Worm (Caenorhabditis elegans) whole organism, L4 larva: ENCODE results near the gene lys-10.

Experiments
- F10B5.3 ChIP-seq: sonication (generic microtip); optimal IDR thresholded peaks from 2 replicates; lab custom pipeline; 2016; ENCODE audit warnings: mild to moderate bottlenecking, missing genetic modification characterization, missing compliant biosample characterization
- F26F4.8 ChIP-seq: fragments of 200-800 bp; sonication (Bioruptor generic); conservative IDR thresholded peaks from 2 replicates; pipeline ENCODE4 v1.3.6; 2022; ENCODE audit warnings: missing genetic modification characterization, missing compliant biosample characterization
- Y105C5A.15 ChIP-seq: fragments of 200-800 bp; sonication (Bioruptor generic); IDR thresholded peaks from 2 replicates; pipeline ENCODE4 v1.3.6; 2022; ENCODE audit warnings: missing genetic modification characterization, missing compliant biosample characterization
- ZK337.2 ChIP-seq: fragments of 200-800 bp; sonication (Bioruptor generic); IDR thresholded peaks from 2 replicates; pipeline ENCODE4 v1.3.6; 2022; ENCODE audit warnings: missing genetic modification reagents, missing genetic modification characterization, missing compliant biosample characterization
- aha-1 ChIP-seq: fragments of 150-350 bp; peaks from one replicate; lab custom pipeline; 2014; ENCODE audit warnings: missing biosample characterization, missing genetic modification characterization
- aly-2 ChIP-seq: sonication (generic microtip); optimal IDR thresholded peaks from 2 replicates; lab custom pipeline; 2018; ENCODE audit warnings: missing biosample characterization, missing genetic modification characterization
- arid-1 ChIP-seq: fragments of 200-800 bp; sonication (Bioruptor generic); conservative IDR thresholded peaks from 2 replicates; pipeline ENCODE4 v1.3.6; 2022; ENCODE audit warnings: missing genetic modification reagents, missing genetic modification characterization, missing compliant biosample characterization
- ceh-62 ChIP-seq: sonication (generic microtip); optimal IDR thresholded peaks from 2 replicates; lab custom pipeline; 2017; ENCODE audit warnings: missing biosample characterization, missing genetic modification characterization
- ceh-82 ChIP-seq: sonication (generic microtip); optimal IDR thresholded peaks from 2 replicates; lab custom pipeline; 2017; ENCODE audit warnings: missing biosample characterization, missing genetic modification characterization
- cey-2 ChIP-seq: sonication (generic microtip); optimal IDR thresholded peaks from 3 replicates; lab custom pipeline; 2017; ENCODE audit warnings: missing genetic modification characterization, mild to moderate bottlenecking, missing compliant biosample characterization, antibody characterized with exemption, borderline replicate concordance; ENCODE audit not compliant: insufficient read depth
- daf-12 ChIP-seq: fragments of 150-350 bp; optimal IDR thresholded peaks from 2 replicates; lab custom pipeline; 2014; ENCODE audit warnings: missing biosample characterization, missing genetic modification reagents, missing genetic modification characterization
- daf-19 ChIP-seq: fragments of 200-800 bp; sonication (Bioruptor generic); conservative IDR thresholded peaks from 2 replicates; pipeline ENCODE4 v1.3.6; 2022; ENCODE audit warnings: missing genetic modification characterization, missing compliant biosample characterization
- dmd-6 ChIP-seq: fragments of 200-800 bp; sonication (Bioruptor generic); IDR thresholded peaks from 2 replicates; pipeline ENCODE4 v1.3.6; 2022; ENCODE audit warnings: missing genetic modification reagents, missing genetic modification characterization, missing compliant biosample characterization
- dmd-9 ChIP-seq: fragments of 200-800 bp; sonication (Bioruptor generic); IDR thresholded peaks from 2 replicates; pipeline ENCODE4 v1.3.6; 2022; ENCODE audit warnings: missing genetic modification reagents, missing genetic modification characterization, missing compliant biosample characterization
- dpl-1 ChIP-seq: fragments of 150-350 bp; optimal IDR thresholded peaks from 2 replicates; lab custom pipeline; 2014; ENCODE audit warnings: missing biosample characterization, missing genetic modification reagents, missing genetic modification characterization
- duxl-1 ChIP-seq: sonication (generic microtip); optimal IDR thresholded peaks from 2 replicates; lab custom pipeline; 2016; ENCODE audit warnings: mild to moderate bottlenecking, missing genetic modification characterization, moderate library complexity, missing compliant biosample characterization; ENCODE audit not compliant: poor library complexity
- egl-27 ChIP-seq: sonication (generic microtip); optimal IDR thresholded peaks from 3 replicates; lab custom pipeline; 2017; ENCODE audit warnings: missing biosample characterization, missing genetic modification reagents, missing genetic modification characterization
- fkh-10 ChIP-seq: fragments of 150-350 bp; optimal IDR thresholded peaks from 2 replicates; lab custom pipeline; 2014; ENCODE audit warnings: missing biosample characterization, missing genetic modification reagents, missing genetic modification characterization
- fos-1 ChIP-seq: fragments of 150-350 bp; optimal IDR thresholded peaks from 2 replicates; lab custom pipeline; 2014; ENCODE audit warnings: missing biosample characterization, missing genetic modification characterization
- hlh-11 ChIP-seq: fragments of 200-800 bp; sonication (Bioruptor generic); optimal IDR thresholded peaks from 2 replicates; lab custom pipeline; 2018; ENCODE audit warnings: mild to moderate bottlenecking, missing genetic modification characterization, missing compliant biosample characterization
- hmg-1.1 ChIP-seq: fragments of 200-800 bp; sonication (Bioruptor generic); IDR thresholded peaks from 2 replicates; pipeline ENCODE4 v1.3.6; 2022; ENCODE audit warnings: missing genetic modification reagents, missing genetic modification characterization, missing compliant biosample characterization
- lin-13 ChIP-seq: fragments of 150-350 bp; optimal IDR thresholded peaks from 2 replicates; lab custom pipeline; 2014; ENCODE audit warnings: missing biosample characterization, missing genetic modification reagents, missing genetic modification characterization
- lin-38 ChIP-seq: fragments of 200-800 bp; sonication (Bioruptor generic); IDR thresholded peaks from 2 replicates; pipeline ENCODE4 v1.3.6; 2022; ENCODE audit warnings: missing genetic modification reagents, missing genetic modification characterization, missing compliant biosample characterization
- mdl-1 ChIP-seq, 2 experiments: fragments of 150-350 bp in 1 of 2; sonication (generic microtip) in 1 of 2; optimal IDR thresholded peaks; 2 replicates each; lab custom pipeline; 2014 to 2017; ENCODE audit warnings: missing biosample characterization in 2 of 2, missing genetic modification characterization in 2 of 2
- mep-1 ChIP-seq: fragments of 150-350 bp; sonication (generic microtip); optimal IDR thresholded peaks from 3 replicates; lab custom pipeline; 2014; ENCODE audit warnings: missing biosample characterization, missing genetic modification characterization
- mes-2 ChIP-seq: sonication (generic microtip); optimal IDR thresholded peaks from 2 replicates; lab custom pipeline; 2016; ENCODE audit warnings: missing genotype, mild to moderate bottlenecking, missing genetic modification characterization, missing compliant biosample characterization; ENCODE audit not compliant: poor library complexity, severe bottlenecking
- mxl-3 ChIP-seq: fragments of 200-800 bp; sonication (Bioruptor generic); optimal IDR thresholded peaks from 2 replicates; lab custom pipeline; 2018; ENCODE audit warnings: mild to moderate bottlenecking, missing genetic modification characterization, missing compliant biosample characterization
- nhr-102 ChIP-seq: sonication (generic microtip); optimal IDR thresholded peaks from 2 replicates; lab custom pipeline; 2016; ENCODE audit warnings: mild to moderate bottlenecking, missing genetic modification characterization, moderate library complexity, missing compliant biosample characterization
- nhr-11 ChIP-seq: fragments of 150-350 bp; optimal IDR thresholded peaks from 2 replicates; lab custom pipeline; 2014; ENCODE audit warnings: missing biosample characterization, missing genetic modification characterization
- nhr-111 ChIP-seq: fragments of 200-800 bp; sonication (Bioruptor generic); optimal IDR thresholded peaks from 2 replicates; lab custom pipeline; 2018; ENCODE audit warnings: mild to moderate bottlenecking, missing genetic modification characterization, missing compliant biosample characterization
- nhr-237 ChIP-seq: sonication (generic microtip); optimal IDR thresholded peaks from 2 replicates; lab custom pipeline; 2017; ENCODE audit warnings: missing biosample characterization, missing genetic modification characterization
- nhr-25 ChIP-seq: sonication (generic microtip); optimal IDR thresholded peaks from 2 replicates; lab custom pipeline; 2017; ENCODE audit warnings: missing genetic modification characterization, mild to moderate bottlenecking, missing compliant biosample characterization, antibody characterized with exemption, moderate library complexity, borderline replicate concordance; ENCODE audit not compliant: insufficient read depth
- nhr-28 ChIP-seq: fragments of 150-350 bp; optimal IDR thresholded peaks from 2 replicates; lab custom pipeline; 2014; ENCODE audit warnings: missing biosample characterization, missing genetic modification characterization
- nhr-6 ChIP-seq: fragments of 150-350 bp; optimal IDR thresholded peaks from 2 replicates; lab custom pipeline; 2014; ENCODE audit warnings: missing biosample characterization, missing genetic modification characterization
- nhr-77 ChIP-seq: fragments of 150-350 bp; optimal IDR thresholded peaks from 2 replicates; lab custom pipeline; 2014; ENCODE audit warnings: missing biosample characterization, missing genetic modification characterization
- pha-4 ChIP-seq, 2 experiments: fragments of 150-350 bp in 1 of 2; fragments of 200-800 bp in 1 of 2; sonication (Bioruptor generic) in 1 of 2; IDR thresholded peaks in 1 of 2; optimal IDR thresholded peaks in 1 of 2; 2 replicates each; pipeline versions ENCODE4 v1.3.6 to Lab custom; 2014 to 2022; ENCODE audit warnings: missing genetic modification characterization in 2 of 2, missing genetic modification reagents in 2 of 2, missing biosample characterization in 1 of 2, missing compliant biosample characterization in 1 of 2
- php-3 ChIP-seq: fragments of 200-800 bp; sonication (Bioruptor generic); IDR thresholded peaks from 2 replicates; pipeline ENCODE4 v1.3.6; 2022; ENCODE audit warnings: missing genetic modification reagents, missing genetic modification characterization, missing compliant biosample characterization
- set-16 ChIP-seq: fragments of 200-800 bp; sonication (Bioruptor generic); IDR thresholded peaks from 2 replicates; pipeline ENCODE4 v1.3.6; 2022; ENCODE audit warnings: missing genetic modification reagents, missing genetic modification characterization, missing compliant biosample characterization
- tag-97 ChIP-seq: fragments of 200-800 bp; sonication (Bioruptor generic); IDR thresholded peaks from 2 replicates; pipeline ENCODE4 v1.3.6; 2022; ENCODE audit warnings: missing genetic modification characterization, missing compliant biosample characterization
- tra-1 ChIP-seq: fragments of 200-800 bp; sonication (Bioruptor generic); IDR thresholded peaks from 2 replicates; pipeline ENCODE4 v1.3.6; 2022; ENCODE audit warnings: missing genetic modification reagents, missing genetic modification characterization, missing compliant biosample characterization
- unc-130 ChIP-seq: sonication (generic microtip); optimal IDR thresholded peaks from 2 replicates; lab custom pipeline; 2016; ENCODE audit warnings: missing genetic modification reagents, missing genetic modification characterization, missing compliant biosample characterization
- unc-39 ChIP-seq: sonication (generic microtip); optimal IDR thresholded peaks from 2 replicates; lab custom pipeline; 2017; ENCODE audit warnings: missing biosample characterization, missing genetic modification characterization
- vab-7 ChIP-seq: fragments of 200-800 bp; sonication (Bioruptor generic); IDR thresholded peaks from 2 replicates; pipeline ENCODE4 v1.3.6; 2022; ENCODE audit warnings: missing genetic modification reagents, missing genetic modification characterization, missing compliant biosample characterization
- zag-1 ChIP-seq: fragments of 150-350 bp; optimal IDR thresholded peaks from 2 replicates; lab custom pipeline; 2014; ENCODE audit warnings: missing biosample characterization, missing genetic modification characterization
- zfp-3 ChIP-seq: fragments of 200-800 bp; sonication (Bioruptor generic); conservative IDR thresholded peaks from 2 replicates; pipeline ENCODE4 v1.3.6; 2022; ENCODE audit warnings: missing genetic modification reagents, missing genetic modification characterization, missing compliant biosample characterization
- ztf-11 ChIP-seq: fragments of 150-350 bp; optimal IDR thresholded peaks from 2 replicates; lab custom pipeline; 2014; ENCODE audit warnings: missing biosample characterization, missing genetic modification characterization
- ztf-7 ChIP-seq: fragments of 150-350 bp; optimal IDR thresholded peaks from 2 replicates; lab custom pipeline; 2014; ENCODE audit warnings: missing biosample characterization, missing genetic modification characterization

Gene lys-10

ce11 chrIV:8299636-8300035 lies 33.0 kb upstream of the lys-10 start, which contains the start of gene F35H10.6:
F35H10.6 (plus strand) TSS chrIV:8299936.
- no peak for TF ChIP-seq aha-1
- TF ChIP-seq duxl-1 (tag; lab: Kevin White, UChicago): no peak
- TF ChIP-seq ceh-62: no peak
- no peak for TF ChIP-seq fos-1
- no peak for TF ChIP-seq Y105C5A.15 (GFP tag; lab: Robert Waterston, UW)
- TF ChIP-seq nhr-237 (tag; lab: Kevin White, UChicago): no peak
- TF ChIP-seq arid-1 (GFP tag; lab: Robert Waterston, UW): no peak
- no peak for TF ChIP-seq F26F4.8 (GFP tag; lab: Robert Waterston, UW)
- no peak for TF ChIP-seq fkh-10 (GFP tag; lab: Kevin White, UChicago)
- no peak for TF ChIP-seq nhr-28
- TF ChIP-seq dmd-6 (GFP tag; lab: Robert Waterston, UW): no peak
- no peak for TF ChIP-seq unc-39 (tag; lab: Kevin White, UChicago)
- TF ChIP-seq egl-27 (tag; lab: Kevin White, UChicago): no peak
- TF ChIP-seq unc-130 (GFP tag; lab: Kevin White, UChicago): no peak
- no peak for TF ChIP-seq F10B5.3
- TF ChIP-seq pha-4 (GFP tag; IDR thresholded peaks at IDR 0.05; lab: Robert Waterston, UW): no peak
- no peak for TF ChIP-seq pha-4 (tag; optimal IDR thresholded peaks at IDR 0.05; lab: Kevin White, UChicago)
- TF ChIP-seq zag-1 (tag; lab: Kevin White, UChicago): no peak
- no peak for TF ChIP-seq vab-7

- 0 out of 2 replicates have a peak, but pooled peaks have one; percentile 8 for TF ChIP-seq lin-38 (GFP tag; lab: Robert Waterston, UW)
- TF ChIP-seq nhr-111 (GFP tag; lab: Kevin White, UChicago): no peak
These were observed 32.2 kb upstream of the lys-10 start, which contains the start of gene F35H10.5 for ce11 chrIV:8300468-8300867. F35H10.5 (plus strand) TSS chrIV:8300768.

- no peak for TF ChIP-seq unc-39 (tag; lab: Kevin White, UChicago)
- TF ChIP-seq mes-2: no peak
- no peak for TF ChIP-seq ztf-7 (tag; lab: Kevin White, UChicago)
- TF ChIP-seq mxl-3: peak; percentile 62
- TF ChIP-seq php-3: no peak
- no peak for TF ChIP-seq nhr-77 (tag; lab: Kevin White, UChicago)
- TF ChIP-seq set-16 (GFP tag; lab: Robert Waterston, UW): no peak
- no peak for TF ChIP-seq dpl-1 (GFP tag; lab: Kevin White, UChicago)
- TF ChIP-seq hlh-11 (tag; lab: Kevin White, UChicago): peak; percentile 41
- no peak for TF ChIP-seq aly-2 (tag; lab: Kevin White, UChicago)
- TF ChIP-seq egl-27 (tag; lab: Kevin White, UChicago): no peak
- TF ChIP-seq ztf-11: no peak
- TF ChIP-seq nhr-11 (tag; lab: Kevin White, UChicago): peak; percentile 12
- TF ChIP-seq ZK337.2 (GFP tag; lab: Robert Waterston, UW): no peak
- TF ChIP-seq lin-13 (GFP tag; lab: Kevin White, UChicago): no peak
- TF ChIP-seq daf-19 (GFP tag; lab: Robert Waterston, UW): no peak
- no peak for TF ChIP-seq nhr-111 (GFP tag; lab: Kevin White, UChicago)
- TF ChIP-seq tag-97 (GFP tag; lab: Robert Waterston, UW): no peak
- no peak for TF ChIP-seq zfp-3 (GFP tag; lab: Robert Waterston, UW)
- TF ChIP-seq mep-1 (tag; lab: Kevin White, UChicago): peak; percentile 57
- TF ChIP-seq nhr-102 (tag; lab: Kevin White, UChicago): no peak
- TF ChIP-seq daf-12 (tag; lab: Kevin White, UChicago): no peak
- peak; percentile 93 for TF ChIP-seq nhr-28
- no peak for TF ChIP-seq dmd-9 (GFP tag; lab: Robert Waterston, UW)
- TF ChIP-seq ceh-82 (tag; lab: Kevin White, UChicago): no peak
- TF ChIP-seq nhr-6 (tag; lab: Kevin White, UChicago): no peak
- no peak for TF ChIP-seq pha-4 (GFP tag; IDR thresholded peaks at IDR 0.05; lab: Robert Waterston, UW)
- TF ChIP-seq pha-4 (tag; optimal IDR thresholded peaks at IDR 0.05; lab: Kevin White, UChicago): no peak
- TF ChIP-seq tra-1 (GFP tag; lab: Robert Waterston, UW): no peak
- TF ChIP-seq duxl-1 (tag; lab: Kevin White, UChicago): no peak
- peak in 1 of 2 experiments; percentile 62 for TF ChIP-seq mdl-1 (tag; optimal IDR thresholded peaks at IDR 0.05; lab: Kevin White, UChicago)
- no peak for TF ChIP-seq hmg-1.1 (GFP tag; lab: Robert Waterston, UW)
- peak; percentile 78 for TF ChIP-seq nhr-25 (tag; lab: Kevin White, UChicago)
- TF ChIP-seq cey-2: no peak
These were observed 30.7 kb upstream of the lys-10 start for ce11 chrIV:8301925-8302324.
